Worm (Caenorhabditis elegans): ENCODE results near the gene K09C8.8.
A peak's percentile ranks its signal among the peaks of the same experiment; 100 is the strongest.

The K09C8.8 gene

DNA sequence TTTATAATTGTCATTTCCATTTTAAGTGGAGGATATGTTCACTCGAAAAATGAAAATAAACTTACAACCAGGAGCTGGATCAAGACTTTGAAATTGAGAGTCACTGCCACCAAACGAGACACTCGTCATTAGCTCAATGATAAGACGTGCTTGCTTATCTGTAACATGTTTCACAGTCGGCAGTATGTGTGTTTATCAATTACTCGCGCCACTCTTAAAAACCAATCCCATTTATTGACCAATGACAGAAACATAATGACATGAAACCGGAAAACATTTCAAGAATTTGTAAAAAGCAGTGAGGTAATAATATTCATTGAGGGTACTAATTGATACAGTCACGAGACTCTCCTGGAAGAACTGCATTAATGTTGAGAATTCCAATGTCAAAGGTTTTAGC, 37.3 kb downstream of the K09C8.8 start, which contains the start of gene del-5 (continued):
- TF ChIP-seq dve-1 (tag; optimal IDR thresholded peaks at IDR 0.05; ENCODE audit: insufficient read depth) (peak; percentile 70), nhr-111 (GFP tag; optimal IDR thresholded peaks at IDR 0.05) (no peak), php-3 (GFP tag; IDR thresholded peaks at IDR 0.05) (peak; percentile 57; the same call in 1 of the 2 replicates)

DNA sequence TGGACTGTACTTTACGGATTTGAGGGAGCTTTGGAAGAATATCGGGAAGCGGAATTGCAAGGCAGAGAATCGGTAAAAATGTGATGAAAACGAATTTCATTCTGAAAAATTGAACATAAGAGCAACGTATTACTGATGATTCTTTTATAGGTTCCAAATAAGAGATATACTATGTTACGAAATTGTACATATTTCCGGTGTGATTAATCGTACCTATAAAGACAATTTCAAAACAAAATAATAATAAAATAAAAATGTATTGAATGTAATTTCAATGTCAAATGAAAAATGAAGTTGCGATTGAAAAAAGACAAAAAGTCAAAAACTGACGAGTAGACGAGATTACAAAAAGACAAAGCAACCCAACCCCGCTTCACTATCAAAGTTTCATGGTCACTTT, 38.2 kb downstream of the K09C8.8 start, which contains the start of gene ttr-31:
ttr-31 (minus strand) TSS at position 101 of the 400 bp plus-strand sequence.
- TF ChIP-seq zip-2 (tag; optimal IDR thresholded peaks at IDR 0.05), result no peak
- TF ChIP-seq hif-1 (tag; optimal IDR thresholded peaks at IDR 0.05), result no peak
- no peak for TF ChIP-seq nhr-237 (tag; optimal IDR thresholded peaks at IDR 0.05)
- no peak for TF ChIP-seq nhr-102 (tag; optimal IDR thresholded peaks at IDR 0.05)

DNA sequence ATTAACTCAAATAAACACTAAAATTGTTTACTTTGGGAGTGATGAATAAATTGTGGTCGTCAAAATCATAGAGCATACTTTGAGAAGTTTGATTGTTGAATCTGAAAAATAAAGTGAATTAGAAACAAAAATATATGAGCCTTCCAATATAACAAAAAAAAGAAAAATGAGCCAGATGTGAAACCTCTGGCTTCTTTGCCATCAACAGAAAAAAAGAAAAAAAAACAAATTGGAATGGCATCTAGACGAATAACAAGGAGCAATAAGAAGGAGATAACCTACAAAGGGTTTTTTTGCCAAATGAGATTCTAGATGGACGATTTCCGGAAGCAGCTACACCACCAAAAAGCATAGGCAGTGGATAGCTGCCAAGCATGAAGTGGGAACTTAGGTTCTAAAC, 39.8 kb downstream of the K09C8.8 start, which contains the start of gene F58A3.4:
F58A3.4 (minus strand) TSS at position 101 of the 400 bp plus-strand sequence.
- peak; percentile 45 for TF ChIP-seq aha-1 (tag)
- TF ChIP-seq spr-1 (tag; optimal IDR thresholded peaks at IDR 0.05), result no peak
- TF ChIP-seq nhr-77 (tag; optimal IDR thresholded peaks at IDR 0.05), result no peak
- no peak for TF ChIP-seq sdz-12 (GFP tag; optimal IDR thresholded peaks at IDR 0.05)

DNA sequence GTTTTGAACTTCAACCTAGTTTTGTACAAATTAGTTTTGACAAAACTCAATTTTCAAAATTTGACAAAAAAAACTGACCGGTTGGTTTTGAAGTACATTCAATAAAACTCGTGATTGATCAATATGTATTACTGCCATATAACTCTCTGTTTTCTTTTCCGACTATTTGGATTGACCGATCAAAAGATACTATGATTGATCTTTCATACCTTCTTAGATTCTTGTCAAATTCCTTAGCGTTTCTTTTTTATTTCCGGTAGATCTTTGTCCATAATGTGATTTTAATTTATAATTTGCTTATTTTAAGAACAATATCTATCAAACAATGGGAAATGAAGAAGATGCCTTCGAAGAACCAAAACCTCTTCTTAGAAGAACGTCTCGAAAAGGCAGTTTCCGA, 41.6 kb downstream of the K09C8.8 start, which contains the start of gene F58A3.3:
F58A3.3 (plus strand) TSS at position 301 of the 400 bp plus-strand sequence.
- no peak for TF ChIP-seq dpl-1 (GFP tag; optimal IDR thresholded peaks at IDR 0.05)
- no peak for TF ChIP-seq mxl-3 (GFP tag; optimal IDR thresholded peaks at IDR 0.05)
- no peak for TF ChIP-seq F26F4.8 (GFP tag; conservative IDR thresholded peaks at IDR 0.05)
- no peak for TF ChIP-seq lir-3 (tag; optimal IDR thresholded peaks at IDR 0.05)
- no peak for TF ChIP-seq duxl-1 (tag; optimal IDR thresholded peaks at IDR 0.05; ENCODE audit: poor library complexity)
- TF ChIP-seq nhr-76 (tag; optimal IDR thresholded peaks at IDR 0.05), result no peak
- TF ChIP-seq ces-1 (GFP tag; optimal IDR thresholded peaks at IDR 0.05), result no peak
- no peak for TF ChIP-seq lin-1 (GFP tag; IDR thresholded peaks at IDR 0.05)
- TF ChIP-seq ceh-32 (tag; optimal IDR thresholded peaks at IDR 0.05; ENCODE audit: poor library complexity), result no peak
- no peak for TF ChIP-seq set-16 (GFP tag; IDR thresholded peaks at IDR 0.05)
- no peak for TF ChIP-seq unc-130 (GFP tag; optimal IDR thresholded peaks at IDR 0.05)

DNA sequence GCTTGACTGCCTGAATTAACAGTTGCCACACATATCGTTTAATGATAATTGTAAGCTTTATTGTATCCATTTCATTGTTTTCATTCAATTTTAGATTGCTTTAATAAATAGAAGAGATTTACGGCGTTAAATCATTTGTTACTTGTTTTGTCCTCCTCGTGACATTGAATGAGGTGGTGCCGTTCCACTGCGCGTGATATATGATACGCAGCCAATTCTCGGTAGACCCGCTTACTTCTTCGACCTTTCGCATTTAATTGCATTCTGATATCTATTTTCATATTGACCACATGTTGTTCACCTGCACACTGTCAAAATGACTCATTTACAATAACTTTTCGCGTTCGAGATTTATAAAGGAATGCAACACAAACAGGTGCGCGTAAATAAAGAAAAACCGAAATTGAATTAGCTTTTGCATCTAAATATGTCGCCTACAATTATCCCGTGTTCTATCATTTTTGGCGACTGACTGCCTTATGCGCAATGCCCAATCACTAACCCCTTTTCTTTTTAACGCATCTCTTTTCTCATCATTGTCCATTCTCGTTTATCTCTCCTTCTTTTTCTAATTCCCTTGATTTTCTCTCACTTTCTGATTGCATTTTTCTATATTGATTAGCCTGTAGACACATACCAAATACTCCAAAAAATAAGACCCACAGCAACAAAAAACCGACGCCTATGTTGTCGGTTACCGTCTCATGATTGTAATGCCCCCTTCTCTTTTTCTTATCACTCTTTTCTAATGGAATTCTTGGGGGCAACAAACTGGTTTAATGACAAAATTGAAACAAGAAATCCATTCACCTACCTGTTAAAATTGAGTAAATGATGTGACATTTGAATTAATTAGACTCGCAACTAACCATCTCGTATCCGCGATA, 43.9 kb downstream of the K09C8.8 start:
- TF ChIP-seq ztf-7 (tag; optimal IDR thresholded peaks at IDR 0.05) (no peak), saeg-2 (GFP tag; IDR thresholded peaks at IDR 0.05) (no peak), nhr-28 (tag; optimal IDR thresholded peaks at IDR 0.05) (peak; percentile 49), daf-12 (tag; optimal IDR thresholded peaks at IDR 0.05) (no peak), ceh-44 (GFP tag; IDR thresholded peaks at IDR 0.05) (no peak), lsy-2 (tag; optimal IDR thresholded peaks at IDR 0.05) (no peak), jun-1 (tag; optimal IDR thresholded peaks at IDR 0.05) (no peak), zip-11 (GFP tag; IDR thresholded peaks at IDR 0.05) (no peak), lin-29 (GFP tag; IDR thresholded peaks at IDR 0.05) (no peak), hmg-1.1 (GFP tag; IDR thresholded peaks at IDR 0.05) (no peak), lin-1 (GFP tag; IDR thresholded peaks at IDR 0.05) (no peak), ztf-11 (tag; optimal IDR thresholded peaks at IDR 0.05) (no peak), ama-1 (optimal IDR thresholded peaks at IDR 0.05) (no peak), mes-2 (tag; optimal IDR thresholded peaks at IDR 0.05; ENCODE audit: poor library complexity, severe bottlenecking) (no peak), zip-2 (tag; optimal IDR thresholded peaks at IDR 0.05) (no peak), dmd-6 (GFP tag; IDR thresholded peaks at IDR 0.05) (no peak), hlh-11 (tag; optimal IDR thresholded peaks at IDR 0.05) (peak; percentile 42), attf-4 (tag; optimal IDR thresholded peaks at IDR 0.05) (no peak), nhr-11 (tag; optimal IDR thresholded peaks at IDR 0.05) (no peak), snpc-1.2 (GFP tag; IDR thresholded peaks at IDR 0.05) (no peak), ceh-32 (tag; optimal IDR thresholded peaks at IDR 0.05; ENCODE audit: poor library complexity) (no peak), Y5F2A.4 (GFP tag; optimal IDR thresholded peaks at IDR 0.05) (no peak), Y75B8A.6 (GFP tag; IDR thresholded peaks at IDR 0.05) (no peak), zag-1 (tag; optimal IDR thresholded peaks at IDR 0.05) (no peak)
